Fruit fly (Drosophila melanogaster): ENCODE data around the gene CG7872.

Gene CG7872

DNA sequence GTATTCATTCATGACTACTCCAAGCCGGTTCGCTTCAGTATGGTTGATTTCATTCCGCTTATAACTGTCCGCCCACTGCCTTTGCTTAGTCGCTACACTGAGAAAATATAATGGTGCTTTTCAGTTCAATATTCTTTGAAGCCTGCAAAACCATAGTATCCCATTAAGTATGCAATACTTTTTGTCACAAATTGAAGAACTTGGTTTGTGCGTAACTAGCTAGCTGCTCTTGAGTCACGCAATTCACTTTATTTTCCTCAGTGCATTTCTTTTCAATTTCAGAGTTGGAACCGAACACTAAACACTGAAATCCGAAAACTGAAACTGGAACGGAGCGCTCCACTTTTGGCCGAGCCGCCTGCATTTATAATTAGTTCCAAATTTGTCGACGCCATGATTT lies 21.7 kb downstream of the CG7872 start (continued):
- TF ChIP-seq her (GFP tag; optimal IDR thresholded peaks at IDR 0.05) (peak; percentile 41), CG9609 (GFP tag; optimal IDR thresholded peaks at IDR 0.05) (peak; percentile 51), D19A (tag; optimal IDR thresholded peaks at IDR 0.05) (peak; percentile 29), otp (GFP tag; IDR thresholded peaks at IDR 0.05) (0 out of 3 replicates have a peak, but pooled peaks have one; percentile 29), CG3726 (GFP tag; IDR thresholded peaks at IDR 0.05) (no peak; the same call in 2 of the 3 replicates), cwo (GFP tag; optimal IDR thresholded peaks at IDR 0.05) (peak; percentile 22), Atf3 (GFP tag; optimal IDR thresholded peaks at IDR 0.05) (peak; percentile 34), CG3995 (GFP tag; optimal IDR thresholded peaks at IDR 0.05) (no peak), Oli (tag; optimal IDR thresholded peaks at IDR 0.05) (peak; percentile 67), org-1 (GFP tag; optimal IDR thresholded peaks at IDR 0.05) (peak; percentile 30), Sry-β (GFP tag; optimal IDR thresholded peaks at IDR 0.05) (no peak), CG12104 (GFP tag; optimal IDR thresholded peaks at IDR 0.05) (no peak), PHDP (tag; optimal IDR thresholded peaks at IDR 0.05) (peak; percentile 55), CG17829 (tag; optimal IDR thresholded peaks at IDR 0.05) (peak; percentile 48), bab2 (GFP tag; optimal IDR thresholded peaks at IDR 0.05) (peak; percentile 24), sob (GFP tag; IDR thresholded peaks at IDR 0.05) (peak; percentile 49; the same call in 1 of the 2 replicates), seq (GFP tag; IDR thresholded peaks at IDR 0.05) (0 out of 2 replicates have a peak, but pooled peaks have one; percentile 21), CG31224 (GFP tag; IDR thresholded peaks at IDR 0.05) (peak; percentile 58), ara (GFP tag; IDR thresholded peaks at IDR 0.05) (no peak), Mrtf (GFP tag; IDR thresholded peaks at IDR 0.05) (peak; percentile 62; the same call in 2 of the 3 replicates), gt (GFP tag; IDR thresholded peaks at IDR 0.05) (no peak), pros (GFP tag; optimal IDR thresholded peaks at IDR 0.05) (no peak), cad (GFP tag; optimal IDR thresholded peaks at IDR 0.05) (no peak), Xbp1 (GFP tag; optimal IDR thresholded peaks at IDR 0.05) (peak; percentile 68), pnt (GFP tag; optimal IDR thresholded peaks at IDR 0.05) (peak; percentile 44), Doc2 (GFP tag; IDR thresholded peaks at IDR 0.05) (no peak), jumu (GFP tag; optimal IDR thresholded peaks at IDR 0.05) (peak; percentile 29), CG1792 (GFP tag; optimal IDR thresholded peaks at IDR 0.05) (no peak), CG14050 (GFP tag; IDR thresholded peaks at IDR 0.05) (peak; percentile 51; the same call in 2 of the 3 replicates), Hsf (GFP tag; optimal IDR thresholded peaks at IDR 0.05) (peak; percentile 62), CG7786 (GFP tag; optimal IDR thresholded peaks at IDR 0.05) (peak; percentile 49), CG15269 (tag; optimal IDR thresholded peaks at IDR 0.05) (peak; percentile 74), CG1832 (GFP tag; optimal IDR thresholded peaks at IDR 0.05) (no peak), CG34422 (GFP tag; IDR thresholded peaks at IDR 0.05) (0 out of 3 replicates have a peak, but pooled peaks have one; percentile 24), CG4424 (GFP tag; optimal IDR thresholded peaks at IDR 0.05) (peak; percentile 52), yki (optimal IDR thresholded peaks at IDR 0.05) (no peak), CG10654 (GFP tag; optimal IDR thresholded peaks at IDR 0.05) (peak; percentile 27), CG3163 (GFP tag; optimal IDR thresholded peaks at IDR 0.05) (peak; percentile 6), dimm (GFP tag; IDR thresholded peaks at IDR 0.05) (no peak), CG13624 (GFP tag; optimal IDR thresholded peaks at IDR 0.05) (peak; percentile 53), HLHmδ (GFP tag; optimal IDR thresholded peaks at IDR 0.05) (no peak), CG30403 (GFP tag; optimal IDR thresholded peaks at IDR 0.05) (peak; percentile 47), Dref (GFP tag; IDR thresholded peaks at IDR 0.05) (no peak), kni (GFP tag; optimal IDR thresholded peaks at IDR 0.05) (no peak), Nf-YC (tag; optimal IDR thresholded peaks at IDR 0.05) (peak; percentile 25), CG14014 (GFP tag; IDR thresholded peaks at IDR 0.05) (peak; percentile 57), CG11504 (tag; optimal IDR thresholded peaks at IDR 0.05) (peak; percentile 84), tap (tag; optimal IDR thresholded peaks at IDR 0.05) (peak; percentile 54), phol (tag; optimal IDR thresholded peaks at IDR 0.05) (peak; percentile 60), Med (GFP tag) (peak; percentile 97), Hr78 (GFP tag; optimal IDR thresholded peaks at IDR 0.05) (peak in 1 of 2 experiments; percentile 4), dmrt99B (tag; optimal IDR thresholded peaks at IDR 0.05) (peak; percentile 80)

All from whole organism, embryonic.